Fruit fly (Drosophila melanogaster) whole organism, embryonic: ENCODE measurements around the gene CG4660.

Experiments used
- Adf1 ChIP-seq: fragments of 200-800 bp; sonication (Bioruptor generic); IDR thresholded peaks from 2 replicates; pipeline ENCODE4 v1.3.6; 2022; ENCODE audit warnings: missing biosample characterization, missing genetic modification characterization
- Awh ChIP-seq: fragments of 200-800 bp; sonication (Bioruptor generic); IDR thresholded peaks from 2 replicates; pipeline ENCODE4, ENCODE4 v1.3.6; 2022; ENCODE audit warnings: missing biosample characterization, missing genetic modification characterization
- Bdp1 ChIP-seq: fragments of 200-800 bp; sonication (Bioruptor generic); optimal IDR thresholded peaks from 3 replicates; lab custom pipeline; 2016; ENCODE audit warnings: missing biosample characterization, missing genetic modification characterization
- CG10366 ChIP-seq: fragments of 200-800 bp; sonication (Bioruptor generic); IDR thresholded peaks from 2 replicates; pipeline ENCODE4 v1.3.6; 2022; ENCODE audit warnings: missing biosample characterization, missing genetic modification characterization
- CG10959 ChIP-seq: fragments of 200-800 bp; sonication (Bioruptor generic); IDR thresholded peaks from 2 replicates; pipeline ENCODE4 v1.3.6; 2022; ENCODE audit warnings: missing biosample characterization, missing genetic modification characterization
- CG11093 ChIP-seq: fragments of 200-800 bp; sonication (Bioruptor generic); IDR thresholded peaks from 3 replicates; pipeline ENCODE4 v1.3.6; 2022; ENCODE audit warnings: missing biosample characterization, missing genetic modification characterization
- CG12104 ChIP-seq: fragments of 200-800 bp; sonication (Bioruptor generic); optimal IDR thresholded peaks from 3 replicates; lab custom pipeline; 2016; ENCODE audit warnings: missing biosample characterization, missing genetic modification characterization
- CG12299 ChIP-seq: fragments of 200-800 bp; sonication (Bioruptor generic); optimal IDR thresholded peaks from 2 replicates; lab custom pipeline; 2018; ENCODE audit warnings: missing biosample characterization, mild to moderate bottlenecking, missing genetic modification characterization
- CG13624 ChIP-seq: fragments of 200-800 bp; sonication (Bioruptor generic); optimal IDR thresholded peaks from 2 replicates; lab custom pipeline; 2016; ENCODE audit warnings: missing biosample characterization, missing genetic modification characterization
- CG15073 ChIP-seq: fragments of 200-800 bp; sonication (Bioruptor generic); optimal IDR thresholded peaks from 2 replicates; lab custom pipeline; 2016; ENCODE audit warnings: missing biosample characterization, missing genetic modification characterization
- CG17328 ChIP-seq: fragments of 200-800 bp; sonication (Bioruptor generic); IDR thresholded peaks from 2 replicates; pipeline ENCODE4 v1.3.6; 2022; ENCODE audit warnings: missing biosample characterization, missing genetic modification characterization
- CG3163 ChIP-seq: fragments of 200-800 bp; sonication (Bioruptor generic); optimal IDR thresholded peaks from 3 replicates; lab custom pipeline; 2016; ENCODE audit warnings: missing biosample characterization, missing genetic modification characterization
- CG32772 ChIP-seq: fragments of 200-800 bp; sonication (Bioruptor generic); IDR thresholded peaks from 2 replicates; pipeline ENCODE4 v1.3.6; 2022; ENCODE audit warnings: missing biosample characterization, missing genetic modification characterization
- CG33557 ChIP-seq: fragments of 200-800 bp; sonication (Bioruptor generic); optimal IDR thresholded peaks from 2 replicates; lab custom pipeline; 2019; ENCODE audit warnings: missing biosample characterization, mild to moderate bottlenecking, missing genetic modification characterization, moderate library complexity
- CG3726 ChIP-seq: fragments of 200-800 bp; sonication (Bioruptor generic); IDR thresholded peaks from 3 replicates; pipeline ENCODE4, ENCODE4 v1.3.6; 2022; ENCODE audit warnings: missing biosample characterization, missing genetic modification characterization
- CG4328 ChIP-seq: fragments of 200-800 bp; sonication (Bioruptor generic); optimal IDR thresholded peaks from 3 replicates; lab custom pipeline; 2017; ENCODE audit warnings: missing biosample characterization, missing genetic modification reagents, missing genetic modification characterization
- CG4707 ChIP-seq: fragments of 200-800 bp; sonication (Bioruptor generic); optimal IDR thresholded peaks from 2 replicates; lab custom pipeline; 2018; ENCODE audit warnings: missing biosample characterization, mild to moderate bottlenecking, missing genetic modification characterization, moderate library complexity
- Eip74EF ChIP-seq, 2 experiments: fragments of 200-800 bp in 1 of 2; fragments of >200 bp in 1 of 2; sonication (Bioruptor generic) in 1 of 2; optimal IDR thresholded peaks; 2 replicates each; lab custom pipeline; 2017 to 2019; ENCODE audit warnings: missing biosample characterization in 2 of 2, missing genetic modification characterization in 2 of 2, mild to moderate bottlenecking in 1 of 2, moderate library complexity in 1 of 2
- Fer1 ChIP-seq: fragments of 200-800 bp; sonication (Bioruptor generic); optimal IDR thresholded peaks from 2 replicates; lab custom pipeline; 2017; ENCODE audit warnings: missing biosample characterization, mild to moderate bottlenecking, missing genetic modification characterization
- HLH4C ChIP-seq: fragments of 200-800 bp; sonication (Bioruptor generic); IDR thresholded peaks from 3 replicates; pipeline ENCODE4 v1.3.6; 2022; ENCODE audit warnings: missing biosample characterization, missing genetic modification characterization; ENCODE audit not compliant: partially characterized antibody
- MESR4 ChIP-seq: fragments of 200-800 bp; sonication (Bioruptor generic); optimal IDR thresholded peaks from 2 replicates; lab custom pipeline; 2018; ENCODE audit warnings: missing biosample characterization, mild to moderate bottlenecking, missing genetic modification characterization, moderate library complexity
- Meics ChIP-seq: fragments of 200-800 bp; sonication (Bioruptor generic); optimal IDR thresholded peaks from 2 replicates; lab custom pipeline; 2017; ENCODE audit warnings: missing biosample characterization, mild to moderate bottlenecking, missing genetic modification characterization
- Usf ChIP-seq: fragments of 200-800 bp; sonication (Bioruptor generic); optimal IDR thresholded peaks from 2 replicates; lab custom pipeline; 2017; ENCODE audit warnings: missing genotype, missing biosample characterization, missing genetic modification characterization
- Vsx1 ChIP-seq: fragments of 200-800 bp; sonication (Bioruptor generic); optimal IDR thresholded peaks from 2 replicates; lab custom pipeline; 2017; ENCODE audit warnings: missing biosample characterization, mild to moderate bottlenecking, missing genetic modification characterization, missing genetic modification reagents
- al ChIP-seq: fragments of 200-800 bp; sonication (Bioruptor generic); IDR thresholded peaks from 2 replicates; pipeline ENCODE4 v1.3.6; 2022; ENCODE audit warnings: missing biosample characterization, missing genetic modification characterization
- aop ChIP-seq: fragments of 200-800 bp; sonication (Bioruptor generic); IDR thresholded peaks from 2 replicates; pipeline ENCODE4 v1.3.6; 2022; ENCODE audit warnings: missing biosample characterization, missing genetic modification characterization
- btn ChIP-seq: fragments of 200-800 bp; sonication (Bioruptor generic); optimal IDR thresholded peaks from 2 replicates; lab custom pipeline; 2016; ENCODE audit warnings: missing biosample characterization, missing genetic modification characterization
- cato ChIP-seq: fragments of 200-800 bp; sonication (Bioruptor generic); optimal IDR thresholded peaks from 2 replicates; lab custom pipeline; 2016; ENCODE audit warnings: missing biosample characterization, missing genetic modification characterization, borderline replicate concordance
- cg ChIP-seq: fragments of 200-800 bp; sonication (Bioruptor generic); optimal IDR thresholded peaks from 3 replicates; lab custom pipeline; 2019; ENCODE audit warnings: missing biosample characterization, mild to moderate bottlenecking, missing genetic modification characterization, moderate library complexity
- ci ChIP-seq: fragments of 200-800 bp; sonication (Bioruptor generic); IDR thresholded peaks from 3 replicates; pipeline ENCODE4 v1.3.6; 2022; ENCODE audit warnings: missing biosample characterization, missing genetic modification characterization
- dmrt11E ChIP-seq: fragments of 200-800 bp; sonication (Bioruptor generic); optimal IDR thresholded peaks from 3 replicates; lab custom pipeline; 2018; ENCODE audit warnings: missing biosample characterization, mild to moderate bottlenecking, missing genetic modification characterization, moderate library complexity
- fru ChIP-seq: fragments of >200 bp; optimal IDR thresholded peaks from 2 replicates; lab custom pipeline; 2017
- ind ChIP-seq: fragments of 200-800 bp; sonication (Bioruptor generic); optimal IDR thresholded peaks from 3 replicates; lab custom pipeline; 2016; ENCODE audit warnings: missing biosample characterization, missing genetic modification characterization
- jigr1 ChIP-seq: fragments of 200-800 bp; sonication (Bioruptor generic); IDR thresholded peaks from 3 replicates; pipeline ENCODE4 v1.3.6; 2022; ENCODE audit warnings: missing biosample characterization, missing genetic modification characterization
- luna ChIP-seq: fragments of 200-800 bp; sonication (Bioruptor generic); optimal IDR thresholded peaks from 2 replicates; lab custom pipeline; 2016; ENCODE audit warnings: missing biosample characterization, missing genetic modification characterization
- mld ChIP-seq: fragments of 200-800 bp; sonication (Bioruptor generic); IDR thresholded peaks from 3 replicates; pipeline ENCODE4 v1.3.6; 2022; ENCODE audit warnings: missing biosample characterization, missing genetic modification characterization; ENCODE audit not compliant: partially characterized antibody
- nmo ChIP-seq: fragments of 200-800 bp; sonication (Bioruptor generic); optimal IDR thresholded peaks from 2 replicates; lab custom pipeline; 2018; ENCODE audit warnings: missing biosample characterization, mild to moderate bottlenecking, missing genetic modification characterization, moderate library complexity
- odd ChIP-seq: fragments of 200-800 bp; sonication (Bioruptor generic); optimal IDR thresholded peaks from 2 replicates; lab custom pipeline; 2017; ENCODE audit warnings: missing biosample characterization, mild to moderate bottlenecking, missing genetic modification characterization
- pho ChIP-seq: fragments of 200-800 bp; sonication (Bioruptor generic); optimal IDR thresholded peaks from 2 replicates; lab custom pipeline; 2016; ENCODE audit warnings: missing biosample characterization, missing genetic modification characterization
- pnt ChIP-seq: fragments of 200-800 bp; sonication (Bioruptor generic); optimal IDR thresholded peaks from 3 replicates; lab custom pipeline; 2016; ENCODE audit warnings: missing biosample characterization, missing genetic modification characterization
- pum ChIP-seq: fragments of 200-800 bp; sonication (Bioruptor generic); optimal IDR thresholded peaks from 2 replicates; lab custom pipeline; 2016; ENCODE audit warnings: missing biosample characterization, missing genetic modification characterization
- salm ChIP-seq: fragments of 200-800 bp; sonication (Bioruptor generic); optimal IDR thresholded peaks from 2 replicates; lab custom pipeline; 2018; ENCODE audit warnings: missing biosample characterization, mild to moderate bottlenecking, missing genetic modification characterization
- sd ChIP-seq: fragments of 200-800 bp; sonication (Bioruptor generic); optimal IDR thresholded peaks from 3 replicates; lab custom pipeline; 2018; ENCODE audit warnings: missing biosample characterization, mild to moderate bottlenecking, missing genetic modification characterization, moderate library complexity
- slbo ChIP-seq: fragments of 200-800 bp; sonication (Bioruptor generic); IDR thresholded peaks from 2 replicates; pipeline ENCODE4 v1.3.6; 2022; ENCODE audit warnings: missing biosample characterization, missing genetic modification characterization
- slp2 ChIP-seq: fragments of 200-800 bp; sonication (Bioruptor generic); optimal IDR thresholded peaks from 2 replicates; lab custom pipeline; 2016; ENCODE audit warnings: missing biosample characterization, missing genetic modification characterization
- stc ChIP-seq: fragments of 200-800 bp; sonication (Bioruptor generic); IDR thresholded peaks from 2 replicates; pipeline ENCODE4 v1.3.6; 2022; ENCODE audit warnings: missing biosample characterization, missing genetic modification characterization
- stwl ChIP-seq: fragments of 200-800 bp; sonication (Bioruptor generic); optimal IDR thresholded peaks from 3 replicates; lab custom pipeline; 2018; ENCODE audit warnings: missing biosample characterization, mild to moderate bottlenecking, missing genetic modification characterization, moderate library complexity
- tio ChIP-seq: fragments of 200-800 bp; sonication (Bioruptor generic); optimal IDR thresholded peaks from 2 replicates; lab custom pipeline; 2017; ENCODE audit warnings: missing biosample characterization, missing genetic modification characterization, inconsistent platforms
- trh ChIP-seq: fragments of 200-800 bp; sonication (Bioruptor generic); optimal IDR thresholded peaks from 2 replicates; lab custom pipeline; 2016; ENCODE audit warnings: missing biosample characterization, missing genetic modification characterization
- twi ChIP-seq: fragments of 200-800 bp; optimal IDR thresholded peaks from 2 replicates; lab custom pipeline; 2019; ENCODE audit warnings: missing biosample characterization, mild to moderate bottlenecking, missing genetic modification characterization, moderate library complexity

CG4660 gene

dm6 chrX:6037180-6037946, 43.8 kb downstream of the CG4660 start, which contains the start of the genes rux and MCTS1 (continued):
- no peak for TF ChIP-seq CG3726 (GFP tag; lab: Robert Waterston, UW)
- TF ChIP-seq Usf (GFP tag; lab: Kevin White, UChicago), result no peak
- peak; percentile 51 for TF ChIP-seq stwl
- peak; percentile 86 for TF ChIP-seq mld (GFP tag; lab: Robert Waterston, UW)
- no peak for TF ChIP-seq CG10959 (GFP tag; lab: Robert Waterston, UW)
- peak; percentile 30 for TF ChIP-seq pnt
- TF ChIP-seq CG32772 (GFP tag; lab: Robert Waterston, UW), result no peak
- TF ChIP-seq trh, result no peak
- peak; percentile 30 for TF ChIP-seq sd (tag; lab: Kevin White, UChicago)
- TF ChIP-seq jigr1 (GFP tag; lab: Robert Waterston, UW), result no peak
- TF ChIP-seq pum (GFP tag; lab: Kevin White, UChicago), result peak; percentile 53
- no peak for TF ChIP-seq cg (GFP tag; lab: Kevin White, UChicago)
- TF ChIP-seq Vsx1, result no peak
- TF ChIP-seq CG10366 (GFP tag; lab: Robert Waterston, UW), result no peak
- TF ChIP-seq tio (GFP tag; lab: Kevin White, UChicago), result peak; percentile 42
- TF ChIP-seq pho, result peak; percentile 25
- no peak for TF ChIP-seq luna (GFP tag; lab: Kevin White, UChicago)
- no peak for TF ChIP-seq fru
- no peak for TF ChIP-seq CG12104 (GFP tag; lab: Kevin White, UChicago)
- TF ChIP-seq ind (GFP tag; lab: Kevin White, UChicago), result peak; percentile 43
- 0 out of 2 replicates have a peak, but pooled peaks have one; percentile 7 for TF ChIP-seq CG17328 (GFP tag; lab: Robert Waterston, UW)
- no peak for TF ChIP-seq CG4707 (GFP tag; lab: Kevin White, UChicago)
- no peak for TF ChIP-seq btn (GFP tag; lab: Kevin White, UChicago)
- TF ChIP-seq CG3163 (GFP tag; lab: Kevin White, UChicago), result no peak
- TF ChIP-seq CG15073 (GFP tag; lab: Kevin White, UChicago), result no peak
- peak; percentile 20 for TF ChIP-seq slp2 (GFP tag; lab: Kevin White, UChicago)
- TF ChIP-seq Meics, result peak; percentile 26
- TF ChIP-seq dmrt11E (tag; lab: Kevin White, UChicago), result peak; percentile 12
- TF ChIP-seq Adf1 (GFP tag; lab: Robert Waterston, UW), result no peak
- TF ChIP-seq al (GFP tag; lab: Robert Waterston, UW), result peak; percentile 45; the same call in 1 of the 2 replicates
- TF ChIP-seq CG4328 (GFP tag; lab: Kevin White, UChicago), result no peak
- TF ChIP-seq twi (tag; lab: Kevin White, UChicago), result no peak
- TF ChIP-seq CG12299, result no peak
- no peak for TF ChIP-seq salm (tag; lab: Kevin White, UChicago)
- no peak for TF ChIP-seq aop
- TF ChIP-seq stc (GFP tag; lab: Robert Waterston, UW), result no peak
- peak; percentile 5 for TF ChIP-seq cato
- TF ChIP-seq HLH4C (GFP tag; lab: Robert Waterston, UW), result peak; percentile 98
- peak; percentile 55 for TF ChIP-seq slbo (GFP tag; lab: Robert Waterston, UW)
- TF ChIP-seq Fer1 (GFP tag; lab: Kevin White, UChicago), result no peak
- no peak for TF ChIP-seq ci (GFP tag; lab: Robert Waterston, UW)
- no peak for TF ChIP-seq odd
- TF ChIP-seq MESR4 (GFP tag; lab: Kevin White, UChicago), result peak; percentile 44
- TF ChIP-seq CG13624 (GFP tag; lab: Kevin White, UChicago), result peak; percentile 3
- peak; percentile 64 for TF ChIP-seq nmo (GFP tag; lab: Kevin White, UChicago)
- no peak for TF ChIP-seq Bdp1 (GFP tag; lab: Kevin White, UChicago)
- TF ChIP-seq Eip74EF (GFP tag; optimal IDR thresholded peaks at IDR 0.05; lab: Kevin White, UChicago), result no peak
- no peak for TF ChIP-seq CG33557 (GFP tag; lab: Kevin White, UChicago)
- no peak for TF ChIP-seq Awh (GFP tag; lab: Robert Waterston, UW)
- TF ChIP-seq CG11093 (GFP tag; lab: Robert Waterston, UW), result no peak; the same call in 2 of the 3 replicates
